Fruit fly (Drosophila melanogaster) whole organism, adult: Measurements from ENCODE around the gene GstD3.

Source experiments
- CG11617 ChIP-seq: fragments of 200-800 bp; sonication (Bioruptor generic); optimal IDR thresholded peaks from 2 replicates; lab custom pipeline; 2017; ENCODE audit warnings: mild to moderate bottlenecking, missing biosample characterization, missing genetic modification reagents, missing genetic modification characterization
- CG12768 ChIP-seq: fragments of 200-800 bp; sonication (Bioruptor generic); optimal IDR thresholded peaks from 2 replicates; lab custom pipeline; 2017; ENCODE audit warnings: missing biosample characterization, missing genetic modification characterization, mild to moderate bottlenecking, moderate library complexity, missing genetic modification reagents
- CG14711 ChIP-seq: fragments of 200-800 bp; sonication (Bioruptor generic); optimal IDR thresholded peaks from 2 replicates; lab custom pipeline; 2018; ENCODE audit warnings: missing biosample characterization, mild to moderate bottlenecking, missing genetic modification characterization, moderate library complexity
- CG1620 ChIP-seq: fragments of 200-800 bp; sonication (Bioruptor generic); optimal IDR thresholded peaks from 2 replicates; lab custom pipeline; 2016; ENCODE audit warnings: missing biosample characterization, missing genetic modification characterization
- CG33017 ChIP-seq: fragments of 200-800 bp; sonication (Bioruptor generic); optimal IDR thresholded peaks from 2 replicates; lab custom pipeline; 2018; ENCODE audit warnings: missing biosample characterization, mild to moderate bottlenecking, missing genetic modification characterization, moderate library complexity
- CG5204 ChIP-seq: fragments of 200-800 bp; sonication (Bioruptor generic); optimal IDR thresholded peaks from 2 replicates; lab custom pipeline; 2016; ENCODE audit warnings: missing biosample characterization, missing genetic modification characterization
- CG7045 ChIP-seq: fragments of 200-800 bp; sonication (Bioruptor generic); optimal IDR thresholded peaks from 2 replicates; lab custom pipeline; 2017; ENCODE audit warnings: missing biosample characterization, mild to moderate bottlenecking, missing genetic modification characterization
- CG7101 ChIP-seq: fragments of 200-800 bp; sonication (Bioruptor generic); optimal IDR thresholded peaks from 2 replicates; lab custom pipeline; 2018; ENCODE audit warnings: missing biosample characterization, mild to moderate bottlenecking, missing genetic modification characterization, moderate library complexity
- Clk ChIP-seq: fragments of 200-800 bp; sonication (Bioruptor generic); optimal IDR thresholded peaks from 2 replicates; lab custom pipeline; 2017; ENCODE audit warnings: missing biosample characterization, missing genetic modification characterization
- Crg-1 ChIP-seq: fragments of 200-800 bp; sonication (Bioruptor generic); optimal IDR thresholded peaks from 2 replicates; lab custom pipeline; 2016; ENCODE audit warnings: missing biosample characterization, missing genetic modification characterization
- Hr96 ChIP-seq: fragments of 200-800 bp; sonication (Bioruptor generic); optimal IDR thresholded peaks from 2 replicates; lab custom pipeline; 2016; ENCODE audit warnings: missing biosample characterization, missing genetic modification characterization
- Mnt ChIP-seq: fragments of 200-800 bp; sonication (Bioruptor generic); optimal IDR thresholded peaks from 2 replicates; lab custom pipeline; 2016; ENCODE audit warnings: missing biosample characterization, mild to moderate bottlenecking, missing genetic modification characterization
- bab1 ChIP-seq: fragments of 200-800 bp; sonication (Bioruptor generic); optimal IDR thresholded peaks from 3 replicates; lab custom pipeline; 2019; ENCODE audit warnings: missing biosample characterization, mild to moderate bottlenecking, missing genetic modification characterization, moderate library complexity
- cic ChIP-seq: fragments of 200-800 bp; sonication (Bioruptor generic); optimal IDR thresholded peaks from 2 replicates; lab custom pipeline; 2017; ENCODE audit warnings: missing biosample characterization, mild to moderate bottlenecking, missing genetic modification characterization, moderate library complexity
- cnc ChIP-seq, 2 experiments: fragments of >200 bp; optimal IDR thresholded peaks; 2 replicates each; lab custom pipeline; 2017
- kay ChIP-seq: fragments of 200-800 bp; sonication (Bioruptor generic); peaks from one replicate; lab custom pipeline; 2016; ENCODE audit warnings: missing biosample characterization, missing genetic modification characterization, borderline replicate concordance
- ovo ChIP-seq: fragments of 200-800 bp; sonication (Bioruptor generic); optimal IDR thresholded peaks from 2 replicates; lab custom pipeline; 2016; ENCODE audit warnings: missing biosample characterization, missing genetic modification characterization
- pad ChIP-seq: fragments of 200-800 bp; sonication (Bioruptor generic); optimal IDR thresholded peaks from 3 replicates; lab custom pipeline; 2017; ENCODE audit warnings: missing biosample characterization, missing genetic modification characterization, mild to moderate bottlenecking, moderate library complexity, missing genetic modification reagents
- tj ChIP-seq: fragments of 200-800 bp; sonication (Bioruptor generic); optimal IDR thresholded peaks from 3 replicates; lab custom pipeline; 2017; ENCODE audit warnings: missing biosample characterization, mild to moderate bottlenecking, missing genetic modification characterization, moderate library complexity
- toe ChIP-seq: fragments of 200-800 bp; sonication (Bioruptor generic); optimal IDR thresholded peaks from 2 replicates; lab custom pipeline; 2016; ENCODE audit warnings: missing biosample characterization, missing genetic modification characterization

GstD3 gene

dm6 chr3R:12405928-12406234 lies 33.0 kb downstream of the GstD3 start, which contains the start of gene Cyp9f2:
TSS of gene Cyp9f2 (minus strand) at chr3R:12406028.
- TF ChIP-seq CG12768 (no peak), cic (GFP tag; lab: Kevin White, UChicago) (peak; percentile 69), CG33017 (tag; lab: Kevin White, UChicago) (no peak)

- TF ChIP-seq Mnt (peak; percentile 33), CG14711 (tag; lab: Kevin White, UChicago) (peak; percentile 65), CG1620 (no peak), CG33017 (tag; lab: Kevin White, UChicago) (peak; percentile 69), CG5204 (no peak), ovo (GFP tag; lab: Kevin White, UChicago) (peak; percentile 25), kay (GFP tag; lab: Kevin White, UChicago) (no peak), toe (peak; percentile 70), tj (peak; percentile 28), Hr96 (GFP tag; lab: Kevin White, UChicago) (peak; percentile 57), Clk (GFP tag; lab: Kevin White, UChicago) (no peak), CG12768 (peak; percentile 96), CG7045 (peak; percentile 24), cnc (optimal IDR thresholded peaks at IDR 0.05; lab: Kevin White, UChicago) (peak in 1 of 2 experiments; percentile 79), CG7101 (tag; lab: Kevin White, UChicago) (peak; percentile 59), cic (GFP tag; lab: Kevin White, UChicago) (peak; percentile 47), CG11617 (peak; percentile 70), bab1 (peak; percentile 60), Crg-1 (GFP tag; lab: Kevin White, UChicago) (no peak), pad (GFP tag; lab: Kevin White, UChicago) (no peak)
Measured at dm6 chr3R:12406235-12407196, 33.6 kb downstream of the GstD3 start, which contains the start of gene CG5167. TSS of gene CG5167 (plus strand) at chr3R:12406532.

- no peak for TF ChIP-seq CG33017 (tag; lab: Kevin White, UChicago)
- TF ChIP-seq ovo (GFP tag; lab: Kevin White, UChicago) = no peak
- no peak for TF ChIP-seq Crg-1 (GFP tag; lab: Kevin White, UChicago)
- TF ChIP-seq CG11617 = peak; percentile 8
- TF ChIP-seq Clk (GFP tag; lab: Kevin White, UChicago) = no peak
- peak; percentile 2 for TF ChIP-seq cic (GFP tag; lab: Kevin White, UChicago)
- no peak for TF ChIP-seq CG5204
- TF ChIP-seq pad (GFP tag; lab: Kevin White, UChicago) = no peak
- no peak for TF ChIP-seq tj
- TF ChIP-seq bab1 = peak; percentile 60
- no peak for TF ChIP-seq kay (GFP tag; lab: Kevin White, UChicago)
- no peak for TF ChIP-seq toe
- TF ChIP-seq CG14711 (tag; lab: Kevin White, UChicago) = peak; percentile 2
- TF ChIP-seq cnc (optimal IDR thresholded peaks at IDR 0.05; lab: Kevin White, UChicago) = no peak
- peak; percentile 50 for TF ChIP-seq Mnt
- TF ChIP-seq CG7101 (tag; lab: Kevin White, UChicago) = peak; percentile 35
- TF ChIP-seq CG7045 = no peak
- TF ChIP-seq CG12768 = no peak
- TF ChIP-seq CG1620 = peak; percentile 20
Measured at dm6 chr3R:12408160-12408559, 35.3 kb downstream of the GstD3 start, which contains the start of gene CG5196. TSS of gene CG5196 (plus strand) at chr3R:12408316.

DNA sequence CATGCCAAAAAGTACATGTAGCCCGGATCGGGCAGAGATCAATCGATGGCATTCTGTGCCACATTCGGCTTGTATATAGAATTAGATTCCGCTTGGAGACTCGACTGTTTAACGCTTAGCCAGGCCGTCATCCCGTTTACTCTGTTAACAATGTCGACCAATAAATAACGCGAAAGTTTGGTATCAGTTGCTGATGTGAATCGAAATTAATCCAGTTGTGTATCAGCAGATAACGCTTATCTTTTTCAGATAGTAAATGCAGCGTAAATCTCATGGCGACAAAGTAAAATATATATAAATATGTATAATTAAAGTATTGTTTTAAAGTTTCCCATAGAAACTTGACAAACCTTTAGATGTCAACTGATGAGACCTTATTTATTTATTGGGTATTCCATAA lies 38.6 kb downstream of the GstD3 start:
- TF ChIP-seq cnc (optimal IDR thresholded peaks at IDR 0.05; lab: Kevin White, UChicago) (no peak), bab1 (no peak), Mnt (no peak), CG12768 (no peak), Clk (GFP tag; lab: Kevin White, UChicago) (no peak), CG7101 (tag; lab: Kevin White, UChicago) (no peak), cic (GFP tag; lab: Kevin White, UChicago) (no peak), tj (no peak), ovo (GFP tag; lab: Kevin White, UChicago) (no peak), CG33017 (tag; lab: Kevin White, UChicago) (no peak), CG7045 (no peak), pad (GFP tag; lab: Kevin White, UChicago) (no peak), CG5204 (no peak), kay (GFP tag; lab: Kevin White, UChicago) (no peak), CG11617 (no peak), CG14711 (tag; lab: Kevin White, UChicago) (no peak), CG1620 (no peak)

DNA sequence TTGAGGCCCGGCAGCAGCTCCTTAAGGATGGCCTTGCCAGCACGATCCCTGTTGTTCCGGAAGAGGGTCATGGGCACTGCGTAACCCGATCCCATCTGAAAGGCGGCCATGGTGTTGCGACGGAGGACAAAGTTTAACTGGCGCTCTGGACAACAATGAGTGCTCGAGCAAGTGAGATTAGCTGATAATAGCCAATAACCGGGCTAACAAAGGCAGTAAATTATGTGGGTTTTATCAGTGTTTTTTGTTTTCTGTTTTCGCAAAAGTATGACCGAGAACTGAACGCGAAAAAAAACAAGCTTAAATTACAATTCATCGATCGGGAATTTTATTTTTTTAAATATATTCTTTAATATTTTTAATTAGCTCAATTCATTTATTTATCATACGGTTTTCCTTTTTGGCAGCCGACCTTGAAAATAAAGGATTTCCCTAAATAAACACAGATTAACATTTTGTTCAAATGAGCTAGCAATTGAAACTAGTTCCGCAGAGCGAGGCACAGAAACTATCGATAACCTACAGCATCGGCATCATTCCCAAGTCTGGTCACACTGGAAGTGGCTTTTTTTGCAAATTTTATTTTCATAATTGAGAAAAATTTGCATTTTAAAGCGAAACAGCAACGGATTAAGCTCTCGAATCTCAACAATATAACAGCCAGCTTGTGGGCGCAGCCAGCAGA lies 40.5 kb downstream of the GstD3 start, which contains the start of the genes Dip-C and pps:
TSS of gene Dip-C (minus strand) at position 486 of the 685 bp plus-strand sequence.
TSS of gene pps (plus strand) at position 555 of the 685 bp plus-strand sequence.
- TF ChIP-seq CG33017 (tag; lab: Kevin White, UChicago) (peak; percentile 27), CG11617 (peak; percentile 11), pad (GFP tag; lab: Kevin White, UChicago) (no peak), bab1 (peak; percentile 14), Mnt (peak; percentile 10), CG1620 (no peak), CG7101 (tag; lab: Kevin White, UChicago) (no peak)
